Fruit fly (Drosophila melanogaster) whole organism, adult: ENCODE results near the gene Larp4B.

Experiments
- CG11617 ChIP-seq: fragments of 200-800 bp; sonication (Bioruptor generic); optimal IDR thresholded peaks from 2 replicates; lab custom pipeline; 2017; ENCODE audit warnings: mild to moderate bottlenecking, missing biosample characterization, missing genetic modification reagents, missing genetic modification characterization
- CG12768 ChIP-seq: fragments of 200-800 bp; sonication (Bioruptor generic); optimal IDR thresholded peaks from 2 replicates; lab custom pipeline; 2017; ENCODE audit warnings: missing biosample characterization, missing genetic modification characterization, mild to moderate bottlenecking, moderate library complexity, missing genetic modification reagents
- CG14711 ChIP-seq: fragments of 200-800 bp; sonication (Bioruptor generic); optimal IDR thresholded peaks from 2 replicates; lab custom pipeline; 2018; ENCODE audit warnings: missing biosample characterization, mild to moderate bottlenecking, missing genetic modification characterization, moderate library complexity
- CG1620 ChIP-seq: fragments of 200-800 bp; sonication (Bioruptor generic); optimal IDR thresholded peaks from 2 replicates; lab custom pipeline; 2016; ENCODE audit warnings: missing biosample characterization, missing genetic modification characterization
- CG33017 ChIP-seq: fragments of 200-800 bp; sonication (Bioruptor generic); optimal IDR thresholded peaks from 2 replicates; lab custom pipeline; 2018; ENCODE audit warnings: missing biosample characterization, mild to moderate bottlenecking, missing genetic modification characterization, moderate library complexity
- CG5204 ChIP-seq: fragments of 200-800 bp; sonication (Bioruptor generic); optimal IDR thresholded peaks from 2 replicates; lab custom pipeline; 2016; ENCODE audit warnings: missing biosample characterization, missing genetic modification characterization
- CG7045 ChIP-seq: fragments of 200-800 bp; sonication (Bioruptor generic); optimal IDR thresholded peaks from 2 replicates; lab custom pipeline; 2017; ENCODE audit warnings: missing biosample characterization, mild to moderate bottlenecking, missing genetic modification characterization
- CG7101 ChIP-seq: fragments of 200-800 bp; sonication (Bioruptor generic); optimal IDR thresholded peaks from 2 replicates; lab custom pipeline; 2018; ENCODE audit warnings: missing biosample characterization, mild to moderate bottlenecking, missing genetic modification characterization, moderate library complexity
- Clk ChIP-seq: fragments of 200-800 bp; sonication (Bioruptor generic); optimal IDR thresholded peaks from 2 replicates; lab custom pipeline; 2017; ENCODE audit warnings: missing biosample characterization, missing genetic modification characterization
- Crg-1 ChIP-seq: fragments of 200-800 bp; sonication (Bioruptor generic); optimal IDR thresholded peaks from 2 replicates; lab custom pipeline; 2016; ENCODE audit warnings: missing biosample characterization, missing genetic modification characterization
- Hr96 ChIP-seq: fragments of 200-800 bp; sonication (Bioruptor generic); optimal IDR thresholded peaks from 2 replicates; lab custom pipeline; 2016; ENCODE audit warnings: missing biosample characterization, missing genetic modification characterization
- Mnt ChIP-seq: fragments of 200-800 bp; sonication (Bioruptor generic); optimal IDR thresholded peaks from 2 replicates; lab custom pipeline; 2016; ENCODE audit warnings: missing biosample characterization, mild to moderate bottlenecking, missing genetic modification characterization
- bab1 ChIP-seq: fragments of 200-800 bp; sonication (Bioruptor generic); optimal IDR thresholded peaks from 3 replicates; lab custom pipeline; 2019; ENCODE audit warnings: missing biosample characterization, mild to moderate bottlenecking, missing genetic modification characterization, moderate library complexity
- cic ChIP-seq: fragments of 200-800 bp; sonication (Bioruptor generic); optimal IDR thresholded peaks from 2 replicates; lab custom pipeline; 2017; ENCODE audit warnings: missing biosample characterization, mild to moderate bottlenecking, missing genetic modification characterization, moderate library complexity
- cnc ChIP-seq, 2 experiments: fragments of >200 bp; optimal IDR thresholded peaks; 2 replicates each; lab custom pipeline; 2017
- kay ChIP-seq: fragments of 200-800 bp; sonication (Bioruptor generic); peaks from one replicate; lab custom pipeline; 2016; ENCODE audit warnings: missing biosample characterization, missing genetic modification characterization, borderline replicate concordance
- ovo ChIP-seq: fragments of 200-800 bp; sonication (Bioruptor generic); optimal IDR thresholded peaks from 2 replicates; lab custom pipeline; 2016; ENCODE audit warnings: missing biosample characterization, missing genetic modification characterization
- pad ChIP-seq: fragments of 200-800 bp; sonication (Bioruptor generic); optimal IDR thresholded peaks from 3 replicates; lab custom pipeline; 2017; ENCODE audit warnings: missing biosample characterization, missing genetic modification characterization, mild to moderate bottlenecking, moderate library complexity, missing genetic modification reagents
- tj ChIP-seq: fragments of 200-800 bp; sonication (Bioruptor generic); optimal IDR thresholded peaks from 3 replicates; lab custom pipeline; 2017; ENCODE audit warnings: missing biosample characterization, mild to moderate bottlenecking, missing genetic modification characterization, moderate library complexity
- toe ChIP-seq: fragments of 200-800 bp; sonication (Bioruptor generic); optimal IDR thresholded peaks from 2 replicates; lab custom pipeline; 2016; ENCODE audit warnings: missing biosample characterization, missing genetic modification characterization

The Larp4B gene

DNA sequence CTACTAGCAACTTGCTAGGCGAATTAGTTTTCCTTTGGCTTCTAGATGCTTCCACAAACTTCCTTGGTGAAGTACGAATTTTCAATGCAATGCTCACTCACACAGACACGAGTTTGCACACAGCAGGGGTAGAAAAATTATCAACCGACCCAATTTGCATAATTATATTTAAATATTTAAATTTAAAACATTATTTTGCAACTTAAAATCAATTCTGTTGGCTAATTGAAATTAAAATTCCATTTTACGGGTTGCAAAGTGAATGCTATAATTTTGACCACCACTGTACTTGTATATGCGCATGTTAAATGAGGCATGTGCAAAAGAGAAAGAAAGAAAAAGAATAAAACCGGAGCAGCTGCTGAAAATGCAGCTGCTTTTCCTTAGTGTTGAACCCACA lies 30.6 kb upstream of the Larp4B start:
- no peak for TF ChIP-seq toe (GFP tag; lab: Kevin White, UChicago)
- peak; percentile 87 for TF ChIP-seq CG12768 (GFP tag; lab: Kevin White, UChicago)
- TF ChIP-seq ovo, result no peak
- peak; percentile 87 for TF ChIP-seq bab1 (GFP tag; lab: Kevin White, UChicago)
- peak; percentile 40 for TF ChIP-seq Crg-1 (GFP tag; lab: Kevin White, UChicago)
- TF ChIP-seq Mnt (GFP tag; lab: Kevin White, UChicago), result peak; percentile 77
- peak; percentile 86 for TF ChIP-seq CG11617
- TF ChIP-seq pad (GFP tag; lab: Kevin White, UChicago), result peak; percentile 70
- TF ChIP-seq tj (GFP tag; lab: Kevin White, UChicago), result peak; percentile 58
- TF ChIP-seq cnc (optimal IDR thresholded peaks at IDR 0.05; lab: Kevin White, UChicago), result no peak
- TF ChIP-seq CG14711 (tag; lab: Kevin White, UChicago), result peak; percentile 94
- peak; percentile 48 for TF ChIP-seq cic (GFP tag; lab: Kevin White, UChicago)
- TF ChIP-seq CG5204, result peak; percentile 46
- TF ChIP-seq kay (GFP tag; lab: Kevin White, UChicago), result no peak
- peak; percentile 59 for TF ChIP-seq CG1620 (GFP tag; lab: Kevin White, UChicago)
- TF ChIP-seq CG7101, result peak; percentile 94
- peak; percentile 95 for TF ChIP-seq CG33017
- peak; percentile 88 for TF ChIP-seq CG7045 (GFP tag; lab: Kevin White, UChicago)
- peak; percentile 41 for TF ChIP-seq Clk (GFP tag; lab: Kevin White, UChicago)
- TF ChIP-seq Hr96 (GFP tag; lab: Kevin White, UChicago), result peak; percentile 35

DNA sequence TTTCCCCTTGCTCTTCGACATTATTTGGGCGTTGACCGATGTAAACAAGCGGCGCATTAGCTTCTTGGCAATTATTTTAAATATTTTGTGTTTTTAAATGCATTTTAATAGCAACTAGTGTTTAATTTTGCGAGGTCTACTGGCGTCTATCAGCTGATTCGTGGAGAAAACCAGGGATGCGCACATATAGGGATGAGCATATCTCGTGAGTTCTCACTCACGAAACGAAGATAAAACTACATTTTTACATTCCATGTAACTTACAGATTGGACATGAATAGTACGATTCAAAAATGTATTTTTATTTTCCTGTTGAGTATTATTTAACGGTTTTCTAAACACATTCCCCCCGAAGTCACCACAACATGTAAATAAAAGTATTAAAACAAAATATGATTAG lies 27.2 kb upstream of the Larp4B start, which contains the start of gene CG14966:
Gene CG14966, minus strand, starts transcription at position 168 of the 400 bp plus-strand sequence.
- peak; percentile 50 for TF ChIP-seq CG7101
- TF ChIP-seq CG7045 (GFP tag; lab: Kevin White, UChicago), result peak; percentile 5
- TF ChIP-seq cic (GFP tag; lab: Kevin White, UChicago), result peak; percentile 2
- peak; percentile 32 for TF ChIP-seq CG1620 (GFP tag; lab: Kevin White, UChicago)
- TF ChIP-seq Clk (GFP tag; lab: Kevin White, UChicago), result no peak
- TF ChIP-seq kay (GFP tag; lab: Kevin White, UChicago), result no peak
- no peak for TF ChIP-seq pad (GFP tag; lab: Kevin White, UChicago)
- peak; percentile 57 for TF ChIP-seq Mnt (GFP tag; lab: Kevin White, UChicago)
- peak; percentile 23 for TF ChIP-seq toe (GFP tag; lab: Kevin White, UChicago)
- TF ChIP-seq bab1 (GFP tag; lab: Kevin White, UChicago), result peak; percentile 80
- TF ChIP-seq Hr96 (GFP tag; lab: Kevin White, UChicago), result no peak
- TF ChIP-seq tj (GFP tag; lab: Kevin White, UChicago), result peak; percentile 32
- TF ChIP-seq CG11617, result peak; percentile 40
- no peak for TF ChIP-seq CG5204
- no peak for TF ChIP-seq CG14711 (tag; lab: Kevin White, UChicago)
- peak; percentile 54 for TF ChIP-seq ovo
- peak; percentile 6 for TF ChIP-seq CG33017
- no peak for TF ChIP-seq Crg-1 (GFP tag; lab: Kevin White, UChicago)
- no peak for TF ChIP-seq cnc (optimal IDR thresholded peaks at IDR 0.05; lab: Kevin White, UChicago)
- TF ChIP-seq CG12768 (GFP tag; lab: Kevin White, UChicago), result no peak

DNA sequence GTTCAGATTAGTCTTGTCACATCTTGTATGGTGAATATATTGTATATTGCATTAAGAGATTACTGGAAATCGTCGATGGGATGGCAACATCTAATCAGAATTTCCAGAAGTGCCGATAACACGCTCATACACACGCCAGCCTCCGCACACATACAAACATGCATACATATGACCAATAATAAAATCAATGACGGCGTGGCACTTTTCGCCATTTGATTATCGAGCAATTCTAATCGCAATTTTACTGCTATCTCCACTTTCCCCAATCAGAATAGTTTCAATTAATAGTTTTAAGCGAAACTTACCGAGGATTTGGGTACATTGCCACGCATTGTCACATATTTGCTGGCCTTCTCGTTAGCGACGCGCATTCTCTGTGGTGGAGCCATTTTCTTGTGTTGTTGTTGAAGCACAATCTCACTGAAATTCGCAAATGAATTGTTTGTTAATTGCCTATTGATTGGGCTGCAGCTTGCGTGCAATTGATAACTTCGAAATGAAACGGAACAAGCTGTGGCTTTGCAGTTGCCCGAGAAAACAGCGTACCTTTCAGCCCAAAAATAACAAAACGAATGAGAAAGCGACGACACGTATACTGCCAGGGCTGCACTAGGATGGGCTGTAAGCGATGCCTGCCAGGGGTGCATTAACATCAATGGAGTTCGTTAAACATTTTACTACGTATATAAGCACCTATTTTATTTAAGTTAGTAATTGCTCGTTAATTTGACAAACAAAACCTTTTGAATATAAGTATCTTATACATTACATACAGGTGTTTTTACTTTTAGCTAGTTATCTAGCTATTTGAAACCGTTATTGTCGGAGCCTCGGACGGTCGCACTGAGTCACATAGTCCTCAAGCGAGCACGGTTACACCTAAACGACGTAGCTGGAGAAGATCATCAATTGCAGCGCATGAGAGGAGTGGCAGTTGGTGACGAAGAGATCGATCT lies 25.9 kb upstream of the Larp4B start, which contains the start of the genes CG32276 and gry:
Gene CG32276, minus strand, starts transcription at position 601 of the 956 bp plus-strand sequence.
Gene gry, plus strand, starts transcription at position 644 of the 956 bp plus-strand sequence.
- TF ChIP-seq CG5204, result peak; percentile 82
- TF ChIP-seq bab1 (GFP tag; lab: Kevin White, UChicago), result peak; percentile 91
- TF ChIP-seq CG33017, result peak; percentile 62
- peak; percentile 78 for TF ChIP-seq CG12768 (GFP tag; lab: Kevin White, UChicago)
- peak; percentile 91 for TF ChIP-seq ovo
- TF ChIP-seq Mnt (GFP tag; lab: Kevin White, UChicago), result peak; percentile 90
- TF ChIP-seq Clk (GFP tag; lab: Kevin White, UChicago), result peak; percentile 49
- TF ChIP-seq CG11617, result peak; percentile 87
- TF ChIP-seq toe (GFP tag; lab: Kevin White, UChicago), result peak; percentile 93
- peak; percentile 82 for TF ChIP-seq CG1620 (GFP tag; lab: Kevin White, UChicago)
- TF ChIP-seq cic (GFP tag; lab: Kevin White, UChicago), result peak; percentile 58
- peak; percentile 88 for TF ChIP-seq CG7101
- TF ChIP-seq tj (GFP tag; lab: Kevin White, UChicago), result peak; percentile 65
- TF ChIP-seq pad (GFP tag; lab: Kevin White, UChicago), result peak; percentile 71
- no peak for TF ChIP-seq kay (GFP tag; lab: Kevin White, UChicago)
- peak; percentile 74 for TF ChIP-seq Crg-1 (GFP tag; lab: Kevin White, UChicago)
- peak; percentile 82 for TF ChIP-seq CG7045 (GFP tag; lab: Kevin White, UChicago)
- TF ChIP-seq CG14711 (tag; lab: Kevin White, UChicago), result peak; percentile 81
- no peak for TF ChIP-seq cnc (optimal IDR thresholded peaks at IDR 0.05; lab: Kevin White, UChicago)
- TF ChIP-seq Hr96 (GFP tag; lab: Kevin White, UChicago), result peak; percentile 87

DNA sequence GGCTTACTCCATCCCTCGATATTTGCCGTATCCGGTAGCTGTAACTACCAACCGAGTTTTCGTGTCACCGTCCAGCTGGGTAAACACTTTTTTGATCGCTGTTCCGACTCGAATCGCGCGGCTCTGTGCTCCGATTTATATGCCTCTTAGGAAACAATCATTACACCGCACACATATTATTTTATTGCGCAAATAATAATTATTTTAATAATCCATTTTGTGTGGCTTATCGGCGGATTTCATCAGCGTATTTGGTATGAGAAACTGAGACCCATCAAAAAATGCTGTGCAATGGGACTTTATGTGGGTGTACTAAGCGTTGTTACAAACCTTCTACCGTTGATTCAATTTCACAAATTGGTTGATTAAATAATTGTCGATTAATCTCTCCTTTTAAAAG lies 21.6 kb upstream of the Larp4B start, which contains the start of gene CG32271:
Gene CG32271, minus strand, starts transcription at position 101 of the 400 bp plus-strand sequence.
- no peak for TF ChIP-seq CG7045 (GFP tag; lab: Kevin White, UChicago)
- TF ChIP-seq Hr96 (GFP tag; lab: Kevin White, UChicago), result no peak
- TF ChIP-seq Mnt (GFP tag; lab: Kevin White, UChicago), result no peak
- no peak for TF ChIP-seq Clk (GFP tag; lab: Kevin White, UChicago)
- no peak for TF ChIP-seq CG1620 (GFP tag; lab: Kevin White, UChicago)
- TF ChIP-seq CG5204, result no peak
- no peak for TF ChIP-seq Crg-1 (GFP tag; lab: Kevin White, UChicago)
- no peak for TF ChIP-seq cic (GFP tag; lab: Kevin White, UChicago)
- no peak for TF ChIP-seq CG33017
- TF ChIP-seq kay (GFP tag; lab: Kevin White, UChicago), result no peak
